Worm (Caenorhabditis elegans) whole organism, L3 larva: ENCODE results near the gene ubc-20.

Source experiments
- nhr-28 ChIP-seq: fragments of 150-350 bp; optimal IDR thresholded peaks from 2 replicates; lab custom pipeline; 2014; ENCODE audit warnings: missing biosample characterization, missing genetic modification characterization
- tbx-2 ChIP-seq: sonication (generic microtip); optimal IDR thresholded peaks from 2 replicates; lab custom pipeline; 2016; ENCODE audit warnings: mild to moderate bottlenecking, missing genetic modification characterization, missing compliant biosample characterization

ce11 chrIII:190686-191085 lies 2.0 kb downstream of the ubc-20 start, which contains the start of gene cox-17:
- TF ChIP-seq nhr-28 (tag; lab: Kevin White, UChicago) (no peak), tbx-2 (tag; lab: Kevin White, UChicago) (no peak)
